Fruit fly (Drosophila melanogaster): ENCODE measurements around the gene Nepl8.

Nepl8 gene

dm6 chr2L:16530809-16531208, 42.9 kb downstream of the Nepl8 start (continued):
- TF ChIP-seq caup (GFP tag; optimal IDR thresholded peaks at IDR 0.05; ENCODE audit: severe bottlenecking) (no peak), chinmo (GFP tag; IDR thresholded peaks at IDR 0.05; ENCODE audit: partially characterized antibody) (0 out of 4 replicates have a peak, but pooled peaks have one; percentile 50), CG12155 (GFP tag; optimal IDR thresholded peaks at IDR 0.05) (no peak), Med (GFP tag) (peak; percentile 61), Drgx (GFP tag; IDR thresholded peaks at IDR 0.05) (peak; percentile 58), tna (GFP tag; IDR thresholded peaks at IDR 0.05; ENCODE audit: partially characterized antibody) (no peak), pfk (GFP tag; optimal IDR thresholded peaks at IDR 0.05) (no peak), CG11085 (GFP tag; IDR thresholded peaks at IDR 0.05) (no peak), sens-2 (GFP tag; IDR thresholded peaks at IDR 0.05) (no peak), gro (GFP tag; optimal IDR thresholded peaks at IDR 0.05) (peak; percentile 27), CG17359 (tag; optimal IDR thresholded peaks at IDR 0.05) (peak; percentile 3), CG31365 (tag; optimal IDR thresholded peaks at IDR 0.05) (no peak), stc (GFP tag; IDR thresholded peaks at IDR 0.05) (no peak), eve (GFP tag; optimal IDR thresholded peaks at IDR 0.05) (no peak), sd (tag; optimal IDR thresholded peaks at IDR 0.05) (peak; percentile 24), CG12219 (GFP tag; optimal IDR thresholded peaks at IDR 0.05) (no peak), Xbp1 (GFP tag; optimal IDR thresholded peaks at IDR 0.05) (no peak), CG7786 (GFP tag; optimal IDR thresholded peaks at IDR 0.05) (no peak), Poxn (GFP tag; IDR thresholded peaks at IDR 0.05) (no peak), CG8478 (optimal IDR thresholded peaks at IDR 0.05) (no peak), gfzf (GFP tag; optimal IDR thresholded peaks at IDR 0.05) (no peak), Lhr (GFP tag; optimal IDR thresholded peaks at IDR 0.05) (no peak), croc (GFP tag; conservative IDR thresholded peaks at IDR 0.05) (no peak), pzg (GFP tag; optimal IDR thresholded peaks at IDR 0.05) (no peak), sug (tag; optimal IDR thresholded peaks at IDR 0.05) (no peak), CG9797 (GFP tag; optimal IDR thresholded peaks at IDR 0.05) (no peak), CG18476 (GFP tag; optimal IDR thresholded peaks at IDR 0.05) (no peak), Doc3 (GFP tag; IDR thresholded peaks at IDR 0.05; ENCODE audit: partially characterized antibody) (no peak), CG6765 (GFP tag; optimal IDR thresholded peaks at IDR 0.05) (no peak), CG17328 (GFP tag; IDR thresholded peaks at IDR 0.05) (no peak), CG4617 (GFP tag; optimal IDR thresholded peaks at IDR 0.05; ENCODE audit: borderline replicate concordance) (no peak), CG14441 (GFP tag; IDR thresholded peaks at IDR 0.05) (peak; percentile 35; the same call in 1 of the 2 replicates), HLH3B (GFP tag; IDR thresholded peaks at IDR 0.05) (peak; percentile 34; the same call in 1 of the 2 replicates), zf30C (GFP tag; optimal IDR thresholded peaks at IDR 0.05) (no peak), mam (GFP tag; optimal IDR thresholded peaks at IDR 0.05) (no peak), bbx (GFP tag; IDR thresholded peaks at IDR 0.05; ENCODE audit: partially characterized antibody) (no peak), CG7556 (GFP tag; optimal IDR thresholded peaks at IDR 0.05) (no peak), seq (GFP tag; IDR thresholded peaks at IDR 0.05) (no peak), CG12391 (tag; optimal IDR thresholded peaks at IDR 0.05) (no peak), CG8281 (tag; optimal IDR thresholded peaks at IDR 0.05) (no peak), ATbp (GFP tag; optimal IDR thresholded peaks at IDR 0.05) (peak; percentile 16), sc (optimal IDR thresholded peaks at IDR 0.05) (no peak), sc (GFP tag; optimal IDR thresholded peaks at IDR 0.05) (no peak), CG10209 (GFP tag; optimal IDR thresholded peaks at IDR 0.05) (no peak), CG30020 (tag; optimal IDR thresholded peaks at IDR 0.05) (no peak), sim (GFP tag; IDR thresholded peaks at IDR 0.05) (no peak), Fer2 (tag; optimal IDR thresholded peaks at IDR 0.05) (no peak), CG4707 (GFP tag; optimal IDR thresholded peaks at IDR 0.05) (no peak), pb (GFP tag; optimal IDR thresholded peaks at IDR 0.05) (no peak), Rx (GFP tag; IDR thresholded peaks at IDR 0.05) (no peak), Sox102F (GFP tag; optimal IDR thresholded peaks at IDR 0.05) (peak; percentile 19)

Measured in whole organism, embryonic.